ENCODE assay signal across 2 worm cellular contexts in the genomic region with DNA sequence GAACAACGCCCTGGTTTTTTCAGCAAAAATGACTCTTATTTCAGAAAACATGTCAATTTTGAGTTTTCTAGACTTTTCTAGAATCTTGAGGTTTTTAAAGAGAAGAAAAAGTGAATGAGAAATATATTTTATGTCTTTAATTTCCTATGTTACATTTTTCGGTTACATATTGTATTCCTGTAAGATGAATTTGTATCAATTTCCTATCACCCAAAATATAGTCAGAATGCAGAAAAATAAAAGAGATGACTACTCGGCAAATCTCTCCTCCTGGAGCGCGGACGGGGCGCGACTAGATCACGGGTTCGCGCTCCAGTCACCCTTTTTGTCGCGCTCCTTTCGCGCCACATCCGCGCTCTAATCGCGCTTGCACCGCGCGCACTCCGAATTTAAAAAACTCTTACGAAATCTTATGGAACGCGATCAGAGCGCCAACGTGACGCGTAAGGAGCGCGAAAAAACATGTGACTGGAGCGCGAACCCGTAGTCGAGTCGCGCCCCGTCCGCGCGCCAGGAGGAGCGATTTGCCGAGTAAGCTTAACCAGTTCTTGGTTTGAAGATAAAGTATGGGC.
TF ChIP-seq lines count a peak whose summit lies in the region.

Gene str-253, minus strand, starts transcription at position 51 of the 572 bp plus-strand sequence.

TF ChIP-seq in whole organism, L4 larva, 104 proteins besides CTCF, POLR2A, EP300 and RAD21:
- TF ChIP-seq gei-8 (GFP tag; optimal IDR thresholded peaks at IDR 0.05; lab: Kevin White, UChicago) (no peak), set-16 (GFP tag; IDR thresholded peaks at IDR 0.05; lab: Robert Waterston, UW) (peak; percentile 72), saeg-2 (GFP tag; IDR thresholded peaks at IDR 0.05; lab: Robert Waterston, UW) (no peak), unc-62 (GFP tag; optimal IDR thresholded peaks at IDR 0.05 in 1 of 2; lab: Kevin White, UChicago) (peak in 1 of 2 experiments; percentile 82), unc-62 (tag; optimal IDR thresholded peaks at IDR 0.05; lab: Kevin White, UChicago) (no peak), nhr-25 (tag; optimal IDR thresholded peaks at IDR 0.05; lab: Kevin White, UChicago; ENCODE audit: borderline replicate concordance, insufficient read depth) (no peak)
TF ChIP-seq in whole organism, L4 larva: peak in this region for 2.

TF ChIP-seq in whole organism, young adult, 124 proteins besides CTCF, POLR2A, EP300 and RAD21:
- TF ChIP-seq cebp-1 (GFP tag; IDR thresholded peaks at IDR 0.05; lab: Robert Waterston, UW) (no peak), cebp-1 (tag; optimal IDR thresholded peaks at IDR 0.05; lab: Kevin White, UChicago) (peak; percentile 35), zfh-2 (GFP tag; conservative IDR thresholded peaks at IDR 0.05; lab: Robert Waterston, UW) (peak; percentile 68), mes-4 (tag; optimal IDR thresholded peaks at IDR 0.05; lab: Kevin White, UChicago) (no peak), lsy-27 (tag; optimal IDR thresholded peaks at IDR 0.05; lab: Kevin White, UChicago; ENCODE audit: borderline replicate concordance, insufficient read depth) (no peak)
